Worm (Caenorhabditis elegans): ENCODE measurements around the gene T07F8.1.

- no peak for TF ChIP-seq nhr-76 (tag; optimal IDR thresholded peaks at IDR 0.05)
- TF ChIP-seq ZK546.5 (tag; optimal IDR thresholded peaks at IDR 0.05) = no peak
- no peak for TF ChIP-seq ceh-82 (tag; optimal IDR thresholded peaks at IDR 0.05)
Observed at ce11 chrII:7148099-7148498, at the start of gene T07F8.1.
